Worm (Caenorhabditis elegans) whole organism, L4 larva: ENCODE measurements around the gene F07H5.13.

Experiments used
- F37D6.2 ChIP-seq: sonication (generic microtip); optimal IDR thresholded peaks from 2 replicates; lab custom pipeline; 2016; ENCODE audit warnings: mild to moderate bottlenecking, missing genetic modification characterization, missing compliant biosample characterization
- R02D3.7 ChIP-seq: fragments of 150-350 bp; sonication (generic microtip); optimal IDR thresholded peaks from 3 replicates; lab custom pipeline; 2014; ENCODE audit warnings: missing biosample characterization, missing genetic modification characterization
- T20F7.1 ChIP-seq: fragments of 200-800 bp; sonication (Bioruptor generic); optimal IDR thresholded peaks from 2 replicates; lab custom pipeline; 2018; ENCODE audit warnings: mild to moderate bottlenecking, missing genetic modification characterization, missing compliant biosample characterization
- T26A8.4 ChIP-seq: fragments of 200-800 bp; sonication (Bioruptor generic); IDR thresholded peaks from 2 replicates; pipeline ENCODE4 v1.3.6; 2022; ENCODE audit warnings: missing genetic modification characterization, missing compliant biosample characterization
- Y75B8A.6 ChIP-seq: fragments of 200-800 bp; sonication (Bioruptor generic); IDR thresholded peaks from 2 replicates; pipeline ENCODE4 v1.3.6; 2022; ENCODE audit warnings: missing genetic modification reagents, missing genetic modification characterization, missing compliant biosample characterization
- ZK546.5 ChIP-seq, 2 experiments: sonication (generic microtip); optimal IDR thresholded peaks; 2 replicates each; lab custom pipeline; 2017; ENCODE audit warnings: missing biosample characterization in 2 of 2, missing genetic modification characterization in 2 of 2
- aha-1 ChIP-seq: fragments of 150-350 bp; peaks from one replicate; lab custom pipeline; 2014; ENCODE audit warnings: missing biosample characterization, missing genetic modification characterization
- arid-1 ChIP-seq: fragments of 200-800 bp; sonication (Bioruptor generic); conservative IDR thresholded peaks from 2 replicates; pipeline ENCODE4 v1.3.6; 2022; ENCODE audit warnings: missing genetic modification reagents, missing genetic modification characterization, missing compliant biosample characterization
- ceh-20 ChIP-seq: fragments of 200-800 bp; sonication (Bioruptor generic); IDR thresholded peaks from 2 replicates; pipeline ENCODE4 v1.3.6; 2022; ENCODE audit warnings: missing genetic modification reagents, missing genetic modification characterization, missing compliant biosample characterization
- ces-1 ChIP-seq: fragments of 150-350 bp; sonication (generic microtip); optimal IDR thresholded peaks from 4 replicates; lab custom pipeline; 2014; ENCODE audit warnings: missing biosample characterization, missing genetic modification reagents, missing genetic modification characterization
- daf-12 ChIP-seq: fragments of 150-350 bp; optimal IDR thresholded peaks from 2 replicates; lab custom pipeline; 2014; ENCODE audit warnings: missing biosample characterization, missing genetic modification reagents, missing genetic modification characterization
- daf-16 ChIP-seq, 3 experiments: sonication (generic microtip); optimal IDR thresholded peaks; 2 replicates each; lab custom pipeline; 2016 to 2017; ENCODE audit warnings: missing genetic modification characterization in 3 of 3, missing genetic modification reagents in 3 of 3, mild to moderate bottlenecking in 2 of 3, missing compliant biosample characterization in 2 of 3, missing biosample characterization in 1 of 3, moderate library complexity in 1 of 3
- dmd-6 ChIP-seq: fragments of 200-800 bp; sonication (Bioruptor generic); IDR thresholded peaks from 2 replicates; pipeline ENCODE4 v1.3.6; 2022; ENCODE audit warnings: missing genetic modification reagents, missing genetic modification characterization, missing compliant biosample characterization
- dmd-9 ChIP-seq: fragments of 200-800 bp; sonication (Bioruptor generic); IDR thresholded peaks from 2 replicates; pipeline ENCODE4 v1.3.6; 2022; ENCODE audit warnings: missing genetic modification reagents, missing genetic modification characterization, missing compliant biosample characterization
- dve-1 ChIP-seq: sonication (generic microtip); optimal IDR thresholded peaks from 2 replicates; lab custom pipeline; 2017; ENCODE audit warnings: antibody characterized with exemption, mild to moderate bottlenecking, missing genetic modification characterization, missing compliant biosample characterization; ENCODE audit not compliant: insufficient read depth
- egl-43 ChIP-seq: fragments of 200-800 bp; sonication (Bioruptor generic); IDR thresholded peaks from 2 replicates; pipeline ENCODE4 v1.3.6; 2022; ENCODE audit warnings: missing genetic modification reagents, missing genetic modification characterization, missing compliant biosample characterization
- fkh-10 ChIP-seq: fragments of 150-350 bp; optimal IDR thresholded peaks from 2 replicates; lab custom pipeline; 2014; ENCODE audit warnings: missing biosample characterization, missing genetic modification reagents, missing genetic modification characterization
- gei-8 ChIP-seq: fragments of 200-800 bp; sonication (Bioruptor generic); optimal IDR thresholded peaks from 2 replicates; lab custom pipeline; 2018; ENCODE audit warnings: mild to moderate bottlenecking, missing genetic modification characterization, missing compliant biosample characterization
- hif-1 ChIP-seq, 2 experiments: sonication (generic microtip); optimal IDR thresholded peaks; 2 replicates each; lab custom pipeline; 2016 to 2017; ENCODE audit warnings: missing compliant biosample characterization in 2 of 2, missing genetic modification characterization in 2 of 2, missing genetic modification reagents in 2 of 2, missing genotype in 2 of 2, mild to moderate bottlenecking in 1 of 2
- hlh-11 ChIP-seq: fragments of 200-800 bp; sonication (Bioruptor generic); optimal IDR thresholded peaks from 2 replicates; lab custom pipeline; 2018; ENCODE audit warnings: mild to moderate bottlenecking, missing genetic modification characterization, missing compliant biosample characterization
- hlh-30 ChIP-seq: sonication (generic microtip); optimal IDR thresholded peaks from 2 replicates; lab custom pipeline; 2017; ENCODE audit warnings: antibody characterized with exemption, mild to moderate bottlenecking, missing genetic modification characterization, missing compliant biosample characterization; ENCODE audit not compliant: insufficient read depth
- lin-15B ChIP-seq: fragments of 150-350 bp; sonication (generic microtip); optimal IDR thresholded peaks from 3 replicates; lab custom pipeline; 2014; ENCODE audit warnings: missing biosample characterization, missing genetic modification characterization
- lin-29 ChIP-seq: fragments of 200-800 bp; sonication (Bioruptor generic); IDR thresholded peaks from 2 replicates; pipeline ENCODE4 v1.3.6; 2022; ENCODE audit warnings: missing genetic modification reagents, missing genetic modification characterization, missing compliant biosample characterization
- lin-39 ChIP-seq: fragments of 150-350 bp; optimal IDR thresholded peaks from 2 replicates; lab custom pipeline; 2014; ENCODE audit warnings: missing biosample characterization, missing genetic modification reagents, missing genetic modification characterization
- lsy-2 ChIP-seq, 2 experiments: fragments of 150-350 bp in 1 of 2; sonication (generic microtip) in 1 of 2; optimal IDR thresholded peaks; 2 replicates each; lab custom pipeline; 2014 to 2017; ENCODE audit warnings: missing biosample characterization in 2 of 2, missing genetic modification characterization in 2 of 2
- mdl-1 ChIP-seq, 2 experiments: fragments of 150-350 bp in 1 of 2; sonication (generic microtip) in 1 of 2; optimal IDR thresholded peaks; 2 replicates each; lab custom pipeline; 2014 to 2017; ENCODE audit warnings: missing biosample characterization in 2 of 2, missing genetic modification characterization in 2 of 2
- mep-1 ChIP-seq: fragments of 150-350 bp; sonication (generic microtip); optimal IDR thresholded peaks from 3 replicates; lab custom pipeline; 2014; ENCODE audit warnings: missing biosample characterization, missing genetic modification characterization
- mxl-3 ChIP-seq: fragments of 200-800 bp; sonication (Bioruptor generic); optimal IDR thresholded peaks from 2 replicates; lab custom pipeline; 2018; ENCODE audit warnings: mild to moderate bottlenecking, missing genetic modification characterization, missing compliant biosample characterization
- nhr-10 ChIP-seq: fragments of 150-350 bp; optimal IDR thresholded peaks from 2 replicates; lab custom pipeline; 2014; ENCODE audit warnings: missing biosample characterization, missing genetic modification characterization
- nhr-237 ChIP-seq: sonication (generic microtip); optimal IDR thresholded peaks from 2 replicates; lab custom pipeline; 2017; ENCODE audit warnings: missing biosample characterization, missing genetic modification characterization
- nhr-28 ChIP-seq: fragments of 150-350 bp; optimal IDR thresholded peaks from 2 replicates; lab custom pipeline; 2014; ENCODE audit warnings: missing biosample characterization, missing genetic modification characterization
- nhr-41 ChIP-seq: fragments of 200-800 bp; sonication (Bioruptor generic); IDR thresholded peaks from 2 replicates; pipeline ENCODE4 v1.3.6; 2022; ENCODE audit warnings: missing genetic modification reagents, missing genetic modification characterization, missing compliant biosample characterization
- nhr-48 ChIP-seq: sonication (generic microtip); optimal IDR thresholded peaks from 2 replicates; lab custom pipeline; 2016; ENCODE audit warnings: mild to moderate bottlenecking, missing genetic modification characterization, missing compliant biosample characterization
- nhr-76 ChIP-seq: fragments of 150-350 bp; optimal IDR thresholded peaks from 2 replicates; lab custom pipeline; 2014; ENCODE audit warnings: missing biosample characterization, missing genetic modification characterization
- php-3 ChIP-seq: fragments of 200-800 bp; sonication (Bioruptor generic); IDR thresholded peaks from 2 replicates; pipeline ENCODE4 v1.3.6; 2022; ENCODE audit warnings: missing genetic modification reagents, missing genetic modification characterization, missing compliant biosample characterization
- pqm-1 ChIP-seq: sonication (generic microtip); optimal IDR thresholded peaks from 2 replicates; lab custom pipeline; 2017; ENCODE audit warnings: missing biosample characterization, missing genetic modification characterization
- saeg-2 ChIP-seq: fragments of 200-800 bp; sonication (Bioruptor generic); IDR thresholded peaks from 2 replicates; pipeline ENCODE4 v1.3.6; 2022; ENCODE audit warnings: missing genetic modification reagents, missing genetic modification characterization, missing compliant biosample characterization
- tra-1 ChIP-seq: fragments of 200-800 bp; sonication (Bioruptor generic); IDR thresholded peaks from 2 replicates; pipeline ENCODE4 v1.3.6; 2022; ENCODE audit warnings: missing genetic modification reagents, missing genetic modification characterization, missing compliant biosample characterization
- unc-130 ChIP-seq: sonication (generic microtip); optimal IDR thresholded peaks from 2 replicates; lab custom pipeline; 2016; ENCODE audit warnings: missing genetic modification reagents, missing genetic modification characterization, missing compliant biosample characterization
- unc-62 ChIP-seq, 3 experiments: fragments of 150-350 bp in 1 of 3; sonication (generic microtip); optimal IDR thresholded peaks in 2 of 3; peaks in 1 of 3; 1 replicate in 1 of 3; 2 replicates in 2 of 3; lab custom pipeline; 2014 to 2017; ENCODE audit warnings: missing biosample characterization in 3 of 3, missing genetic modification characterization in 3 of 3, missing genetic modification reagents in 3 of 3, missing genotype in 1 of 3
- zip-2 ChIP-seq: fragments of 150-350 bp; optimal IDR thresholded peaks from 2 replicates; lab custom pipeline; 2014; ENCODE audit warnings: missing biosample characterization, missing genetic modification characterization
- ztf-11 ChIP-seq: fragments of 150-350 bp; optimal IDR thresholded peaks from 2 replicates; lab custom pipeline; 2014; ENCODE audit warnings: missing biosample characterization, missing genetic modification characterization

F07H5.13 gene

DNA sequence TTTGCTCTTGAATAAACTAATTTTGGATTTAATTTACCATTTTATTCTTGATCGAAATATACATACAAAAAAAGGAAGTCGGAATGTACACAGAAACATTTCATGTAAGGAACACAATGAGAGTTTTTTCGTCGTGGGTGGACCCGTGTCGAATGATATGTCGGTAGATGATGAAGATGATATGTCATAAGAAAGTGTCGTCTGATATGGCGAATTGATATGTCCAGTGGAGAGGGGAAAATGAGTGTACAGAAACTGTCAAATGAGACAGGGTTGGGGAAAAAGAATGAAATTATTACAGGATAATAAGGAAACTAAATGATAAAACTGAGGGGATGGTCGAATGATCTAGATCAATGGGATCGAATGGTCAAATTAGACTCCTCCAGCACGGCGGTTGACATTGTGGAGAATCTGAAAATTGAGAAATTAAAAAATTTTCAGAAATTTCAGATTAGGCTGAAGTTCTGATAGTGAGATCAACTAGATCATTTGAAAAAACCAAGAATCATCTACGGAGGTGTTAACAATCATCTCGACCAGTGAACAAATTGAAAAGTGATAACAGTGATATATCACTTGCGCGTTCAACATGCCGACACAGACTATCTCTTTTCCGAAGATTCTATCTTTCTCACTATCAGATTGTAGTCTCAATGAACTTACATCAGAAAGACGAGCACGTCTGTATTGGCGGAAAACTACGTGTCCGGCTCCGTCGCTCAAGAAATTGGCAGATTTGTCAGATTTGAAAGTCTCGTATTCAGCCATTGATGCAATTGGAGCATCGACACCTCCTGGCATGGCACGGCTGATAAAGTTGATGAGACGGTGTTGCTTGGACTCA lies 30.0 kb downstream of the F07H5.13 start (continued):
- no peak for TF ChIP-seq gei-8

DNA sequence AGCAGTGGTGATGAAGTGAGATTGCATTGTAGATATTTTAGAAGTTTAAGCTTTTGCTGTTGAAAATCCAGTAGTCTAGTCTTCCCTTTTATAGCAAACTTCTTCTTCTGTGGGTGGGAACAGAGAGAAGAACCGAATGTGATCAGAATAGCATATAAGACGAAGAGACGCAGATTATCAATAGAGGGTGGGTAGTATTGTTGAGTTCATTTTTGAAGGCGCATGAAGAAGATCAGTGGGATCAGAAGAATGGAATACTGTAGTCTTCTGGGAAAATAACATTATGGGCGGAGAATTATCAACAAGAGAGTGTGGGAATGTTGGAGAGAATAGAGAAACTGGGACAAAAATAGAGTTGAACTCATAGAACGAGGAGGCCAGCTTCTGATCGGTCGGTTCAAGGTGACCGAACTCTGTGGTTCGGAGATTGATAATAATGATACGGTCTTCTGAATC lies 30.8 kb downstream of the F07H5.13 start, which contains the start of gene F46C5.1:
TSS of gene F46C5.1 (minus strand) at position 51 of the 456 bp plus-strand sequence.
- TF ChIP-seq ZK546.5 (tag; optimal IDR thresholded peaks at IDR 0.05; lab: Kevin White, UChicago) (no peak), T26A8.4 (peak; percentile 31; the same call in 1 of the 2 replicates), unc-62 (GFP tag; optimal IDR thresholded peaks at IDR 0.05 in 1 of 2; lab: Kevin White, UChicago) (peak in 1 of 2 experiments; percentile 63), unc-62 (tag; optimal IDR thresholded peaks at IDR 0.05; lab: Kevin White, UChicago) (no peak), nhr-28 (tag; lab: Kevin White, UChicago) (peak; percentile 75), aha-1 (peak; percentile 28), hlh-30 (tag; lab: Kevin White, UChicago) (peak; percentile 13), php-3 (GFP tag; lab: Robert Waterston, UW) (no peak)

DNA sequence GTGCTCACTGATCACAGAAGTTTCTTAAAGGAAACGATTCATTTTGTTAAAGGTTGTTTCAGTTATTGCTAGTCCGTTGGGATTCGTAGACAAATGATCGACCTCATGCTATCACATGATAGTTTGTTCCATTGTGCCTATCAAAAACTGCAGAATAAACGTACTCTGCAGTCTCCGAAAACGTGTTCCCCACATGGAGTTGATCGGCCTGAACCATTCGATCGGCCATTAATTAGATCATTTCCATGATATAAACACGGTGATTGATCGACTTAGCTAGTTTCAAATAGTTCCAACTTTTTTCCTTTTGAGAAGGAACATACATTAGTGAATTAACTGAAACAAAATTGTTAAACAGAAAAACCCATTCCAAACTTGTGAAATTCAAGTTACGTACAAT lies 32.4 kb downstream of the F07H5.13 start:
- TF ChIP-seq php-3 (GFP tag; lab: Robert Waterston, UW), result no peak
- no peak for TF ChIP-seq zip-2
- TF ChIP-seq nhr-237 (tag; lab: Kevin White, UChicago), result no peak
- TF ChIP-seq lin-15B (tag; lab: Kevin White, UChicago), result no peak
- TF ChIP-seq gei-8, result peak; percentile 34
- no peak for TF ChIP-seq ceh-20 (GFP tag; lab: Robert Waterston, UW)
- no peak for TF ChIP-seq ces-1
- TF ChIP-seq ztf-11, result no peak
- no peak for TF ChIP-seq T20F7.1 (GFP tag; lab: Kevin White, UChicago)
- no peak for TF ChIP-seq pqm-1 (tag; lab: Kevin White, UChicago)
- TF ChIP-seq hlh-30 (tag; lab: Kevin White, UChicago), result peak; percentile 57
- no peak for TF ChIP-seq aha-1
- TF ChIP-seq mxl-3 (GFP tag; lab: Kevin White, UChicago), result peak; percentile 98
- TF ChIP-seq daf-12 (tag; lab: Kevin White, UChicago), result no peak
- no peak for TF ChIP-seq Y75B8A.6 (GFP tag; lab: Robert Waterston, UW)
- TF ChIP-seq arid-1 (GFP tag; lab: Robert Waterston, UW), result no peak
- TF ChIP-seq nhr-76 (tag; lab: Kevin White, UChicago), result no peak
- TF ChIP-seq mdl-1 (tag; optimal IDR thresholded peaks at IDR 0.05; lab: Kevin White, UChicago), result peak in 1 of 2 experiments; percentile 64
- TF ChIP-seq lin-29 (GFP tag; lab: Robert Waterston, UW), result no peak
- TF ChIP-seq F37D6.2, result no peak
- TF ChIP-seq egl-43, result no peak
- 0 out of 2 replicates have a peak, but pooled peaks have one; percentile 26 for TF ChIP-seq saeg-2 (GFP tag; lab: Robert Waterston, UW)
- peak; percentile 76 for TF ChIP-seq nhr-28 (tag; lab: Kevin White, UChicago)
- no peak for TF ChIP-seq fkh-10 (GFP tag; lab: Kevin White, UChicago)
- no peak for TF ChIP-seq daf-16 (GFP tag; optimal IDR thresholded peaks at IDR 0.05; lab: Kevin White, UChicago)
- TF ChIP-seq daf-16 (tag; optimal IDR thresholded peaks at IDR 0.05; lab: Kevin White, UChicago), result no peak
- peak; percentile 20 for TF ChIP-seq dve-1 (tag; lab: Kevin White, UChicago)
- no peak for TF ChIP-seq mep-1 (tag; lab: Kevin White, UChicago)
- TF ChIP-seq nhr-48 (tag; lab: Kevin White, UChicago), result peak; percentile 93
- 0 out of 2 replicates have a peak, but pooled peaks have one; percentile 16 for TF ChIP-seq tra-1 (GFP tag; lab: Robert Waterston, UW)
- peak; percentile 56 for TF ChIP-seq hlh-11 (tag; lab: Kevin White, UChicago)
- TF ChIP-seq hif-1 (tag; optimal IDR thresholded peaks at IDR 0.05; lab: Kevin White, UChicago), result no peak
- TF ChIP-seq nhr-10 (tag; lab: Kevin White, UChicago), result peak; percentile 2
- no peak for TF ChIP-seq dmd-9
- TF ChIP-seq unc-130 (GFP tag; lab: Kevin White, UChicago), result no peak
- peak in 1 of 2 experiments; percentile 97 for TF ChIP-seq unc-62 (GFP tag; optimal IDR thresholded peaks at IDR 0.05 in 1 of 2; lab: Kevin White, UChicago)
- no peak for TF ChIP-seq unc-62 (tag; optimal IDR thresholded peaks at IDR 0.05; lab: Kevin White, UChicago)
- no peak for TF ChIP-seq lin-39 (tag; lab: Kevin White, UChicago)
- TF ChIP-seq lsy-2 (tag; optimal IDR thresholded peaks at IDR 0.05; lab: Kevin White, UChicago), result peak in 1 of 2 experiments; percentile 0
- TF ChIP-seq R02D3.7 (tag; lab: Kevin White, UChicago), result no peak
- TF ChIP-seq dmd-6 (GFP tag; lab: Robert Waterston, UW), result peak; percentile 73
- no peak for TF ChIP-seq nhr-41 (GFP tag; lab: Robert Waterston, UW)
